Worm (Caenorhabditis elegans): Measurements from ENCODE around the gene B0547.2.

- TF ChIP-seq nhr-237 (tag; optimal IDR thresholded peaks at IDR 0.05) (no peak), nhr-28 (tag; optimal IDR thresholded peaks at IDR 0.05) (no peak)
Observed at ce11 chrIV:5664375-5665004, 18.7 kb downstream of the B0547.2 start, which contains the start of gene bec-1.
